Worm (Caenorhabditis elegans): Measurements from ENCODE around the gene ZK402.5.

DNA sequence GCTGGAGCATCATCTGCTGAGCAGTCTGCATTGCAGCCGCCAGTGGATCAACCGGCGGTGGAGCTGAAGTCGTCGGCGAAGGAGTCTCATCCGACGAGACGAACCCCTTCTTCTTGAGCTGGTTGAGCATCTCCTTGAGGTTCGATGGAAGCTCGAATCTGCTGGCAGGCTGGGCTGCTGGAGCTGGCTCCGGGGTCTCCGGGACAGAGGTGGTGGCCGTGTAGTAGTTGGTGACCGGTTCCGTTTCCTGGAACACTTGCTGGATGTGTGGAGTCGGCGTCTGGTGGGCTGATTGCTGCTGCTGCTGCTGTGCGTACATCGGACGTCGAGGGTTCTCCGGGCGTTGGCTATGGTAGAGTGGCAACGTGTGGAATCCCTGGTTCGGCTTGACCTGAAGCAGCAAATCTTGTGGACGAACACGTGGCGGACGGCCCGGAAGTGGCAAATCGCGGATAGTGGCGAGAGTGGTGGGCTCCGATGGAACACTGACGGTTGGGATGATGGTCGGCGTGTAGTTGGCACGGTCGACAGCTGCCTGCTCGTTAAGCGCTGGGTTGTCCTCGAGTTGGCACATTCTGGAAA, 40.5 kb upstream of the ZK402.5 start:
- TF ChIP-seq rbr-2 (tag; optimal IDR thresholded peaks at IDR 0.05), result no peak
- no peak for TF ChIP-seq unc-62 (GFP tag; optimal IDR thresholded peaks at IDR 0.05 in 1 of 2)
- no peak for TF ChIP-seq unc-62 (tag; optimal IDR thresholded peaks at IDR 0.05)
- TF ChIP-seq nhr-25 (tag; optimal IDR thresholded peaks at IDR 0.05; ENCODE audit: borderline replicate concordance, insufficient read depth), result no peak
- no peak for TF ChIP-seq skn-1 (tag; optimal IDR thresholded peaks at IDR 0.05)
- TF ChIP-seq Y5F2A.4 (GFP tag; optimal IDR thresholded peaks at IDR 0.05), result no peak
- no peak for TF ChIP-seq nhr-48 (tag; optimal IDR thresholded peaks at IDR 0.05)
- TF ChIP-seq jun-1 (tag; optimal IDR thresholded peaks at IDR 0.05), result no peak
- no peak for TF ChIP-seq ceh-32 (tag; optimal IDR thresholded peaks at IDR 0.05; ENCODE audit: poor library complexity)
- TF ChIP-seq snpc-4 (tag; optimal IDR thresholded peaks at IDR 0.05), result no peak
- no peak for TF ChIP-seq ZK546.5 (tag; optimal IDR thresholded peaks at IDR 0.05)
- no peak for TF ChIP-seq T26A8.4 (GFP tag; IDR thresholded peaks at IDR 0.05)
